Worm (Caenorhabditis elegans) whole organism, L3 larva: ENCODE data around the gene F56D6.21.

Experiments used
- R02D3.7 ChIP-seq: fragments of 150-350 bp; optimal IDR thresholded peaks from 2 replicates; lab custom pipeline; 2014; ENCODE audit warnings: missing biosample characterization, missing genetic modification characterization
- ZK546.5 ChIP-seq: sonication (generic microtip); optimal IDR thresholded peaks from 2 replicates; lab custom pipeline; 2017; ENCODE audit warnings: missing biosample characterization, missing genetic modification characterization
- ama-1 ChIP-seq: fragments of 150-350 bp; optimal IDR thresholded peaks from 2 replicates; lab custom pipeline; 2018
- ceh-16 ChIP-seq: sonication (generic microtip); optimal IDR thresholded peaks from 2 replicates; lab custom pipeline; 2017; ENCODE audit warnings: missing biosample characterization, missing genetic modification characterization
- ceh-28 ChIP-seq: fragments of 150-350 bp; optimal IDR thresholded peaks from 2 replicates; lab custom pipeline; 2014; ENCODE audit warnings: missing biosample characterization, missing genetic modification reagents, missing genetic modification characterization
- ceh-9 ChIP-seq: sonication (generic microtip); optimal IDR thresholded peaks from 2 replicates; lab custom pipeline; 2018; ENCODE audit warnings: missing biosample characterization, missing genetic modification characterization
- daf-12 ChIP-seq: fragments of 150-350 bp; optimal IDR thresholded peaks from 2 replicates; lab custom pipeline; 2014; ENCODE audit warnings: missing biosample characterization, missing genetic modification reagents, missing genetic modification characterization
- egl-27 ChIP-seq: sonication (generic microtip); optimal IDR thresholded peaks from 4 replicates; lab custom pipeline; 2017; ENCODE audit warnings: missing biosample characterization, missing genetic modification reagents, missing genetic modification characterization
- elt-1 ChIP-seq: fragments of 150-350 bp; optimal IDR thresholded peaks from 2 replicates; lab custom pipeline; 2014; ENCODE audit warnings: missing biosample characterization, missing genetic modification characterization
- elt-3 ChIP-seq, 3 experiments: fragments of 150-350 bp in 1 of 3; sonication (generic microtip) in 2 of 3; optimal IDR thresholded peaks; 2 replicates in 2 of 3; 4 replicates in 1 of 3; lab custom pipeline; 2014 to 2017; ENCODE audit warnings: missing biosample characterization in 3 of 3, missing genetic modification characterization in 3 of 3
- fkh-10 ChIP-seq: sonication (generic microtip); optimal IDR thresholded peaks from 2 replicates; lab custom pipeline; 2017; ENCODE audit warnings: missing biosample characterization, missing genetic modification reagents, missing genetic modification characterization
- hmg-11 ChIP-seq: sonication (generic microtip); optimal IDR thresholded peaks from 2 replicates; lab custom pipeline; 2016; ENCODE audit warnings: missing genetic modification characterization, missing compliant biosample characterization
- jun-1 ChIP-seq: fragments of 150-350 bp; optimal IDR thresholded peaks from 2 replicates; lab custom pipeline; 2014; ENCODE audit warnings: missing biosample characterization, missing genetic modification reagents, missing genetic modification characterization
- lin-15B ChIP-seq: fragments of 150-350 bp; optimal IDR thresholded peaks from 2 replicates; lab custom pipeline; 2014; ENCODE audit warnings: missing biosample characterization, missing genetic modification characterization
- lin-39 ChIP-seq: fragments of 150-350 bp; optimal IDR thresholded peaks from 2 replicates; lab custom pipeline; 2018; ENCODE audit warnings: missing biosample characterization, missing genetic modification reagents, missing genetic modification characterization
- lsy-12 ChIP-seq: sonication (generic microtip); optimal IDR thresholded peaks from 2 replicates; lab custom pipeline; 2016; ENCODE audit warnings: mild to moderate bottlenecking, missing genetic modification characterization, missing compliant biosample characterization
- mdl-1 ChIP-seq: fragments of 150-350 bp; optimal IDR thresholded peaks from 2 replicates; lab custom pipeline; 2014; ENCODE audit warnings: missing biosample characterization, missing genetic modification characterization
- mml-1 ChIP-seq: fragments of 150-350 bp; sonication (generic microtip); optimal IDR thresholded peaks from 3 replicates; lab custom pipeline; 2014; ENCODE audit warnings: missing biosample characterization, missing genetic modification characterization
- nfya-1 ChIP-seq: sonication (generic microtip); optimal IDR thresholded peaks from 2 replicates; lab custom pipeline; 2017; ENCODE audit warnings: missing genetic modification characterization, mild to moderate bottlenecking, missing compliant biosample characterization, antibody characterized with exemption, moderate library complexity; ENCODE audit not compliant: insufficient read depth
- nhr-11 ChIP-seq: fragments of 150-350 bp; optimal IDR thresholded peaks from 2 replicates; lab custom pipeline; 2014; ENCODE audit warnings: missing biosample characterization, missing genetic modification characterization
- nhr-12 ChIP-seq: fragments of 150-350 bp; optimal IDR thresholded peaks from 2 replicates; lab custom pipeline; 2014; ENCODE audit warnings: missing biosample characterization, missing genetic modification characterization
- nhr-25 ChIP-seq: sonication (generic microtip); optimal IDR thresholded peaks from 2 replicates; lab custom pipeline; 2017; ENCODE audit warnings: missing biosample characterization, missing genetic modification characterization
- nhr-28 ChIP-seq: fragments of 150-350 bp; optimal IDR thresholded peaks from 2 replicates; lab custom pipeline; 2014; ENCODE audit warnings: missing biosample characterization, missing genetic modification characterization
- nhr-43 ChIP-seq: sonication (generic microtip); optimal IDR thresholded peaks from 2 replicates; lab custom pipeline; 2016; ENCODE audit warnings: mild to moderate bottlenecking, missing genetic modification characterization, missing compliant biosample characterization; ENCODE audit not compliant: poor library complexity, severe bottlenecking
- nhr-67 ChIP-seq: fragments of 150-350 bp; optimal IDR thresholded peaks from 2 replicates; lab custom pipeline; 2014; ENCODE audit warnings: missing biosample characterization, missing genetic modification characterization
- nhr-76 ChIP-seq: fragments of 150-350 bp; sonication (generic microtip); optimal IDR thresholded peaks from 5 replicates; lab custom pipeline; 2014; ENCODE audit warnings: missing biosample characterization, missing genetic modification characterization
- nhr-77 ChIP-seq: fragments of 150-350 bp; optimal IDR thresholded peaks from 2 replicates; lab custom pipeline; 2014; ENCODE audit warnings: missing biosample characterization, missing genetic modification characterization
- pha-4 ChIP-seq: fragments of 150-350 bp; optimal IDR thresholded peaks from 2 replicates; lab custom pipeline; 2014; ENCODE audit warnings: missing biosample characterization, missing genetic modification reagents, missing genetic modification characterization
- pqm-1 ChIP-seq: fragments of 150-350 bp; optimal IDR thresholded peaks from 2 replicates; lab custom pipeline; 2017; ENCODE audit warnings: missing biosample characterization, missing genetic modification characterization, inconsistent platforms
- sea-2 ChIP-seq: fragments of 150-350 bp; sonication (generic microtip); optimal IDR thresholded peaks from 4 replicates; lab custom pipeline; 2014; ENCODE audit warnings: missing biosample characterization, missing genetic modification reagents, missing genetic modification characterization
- skn-1 ChIP-seq: fragments of 150-350 bp; optimal IDR thresholded peaks from 2 replicates; lab custom pipeline; 2014; ENCODE audit warnings: missing biosample characterization, missing genetic modification characterization
- snpc-4 ChIP-seq: fragments of 150-350 bp; optimal IDR thresholded peaks from 2 replicates; lab custom pipeline; 2014; ENCODE audit warnings: missing biosample characterization, missing genetic modification characterization
- tbx-2 ChIP-seq: sonication (generic microtip); optimal IDR thresholded peaks from 2 replicates; lab custom pipeline; 2016; ENCODE audit warnings: mild to moderate bottlenecking, missing genetic modification characterization, missing compliant biosample characterization
- unc-62 ChIP-seq: fragments of 150-350 bp; sonication (generic microtip); optimal IDR thresholded peaks from 4 replicates; lab custom pipeline; 2014; ENCODE audit warnings: missing biosample characterization, missing genetic modification reagents, missing genetic modification characterization
- zag-1 ChIP-seq: fragments of 150-350 bp; optimal IDR thresholded peaks from 2 replicates; lab custom pipeline; 2014; ENCODE audit warnings: missing biosample characterization, missing genetic modification characterization
- ztf-11 ChIP-seq: fragments of 150-350 bp; optimal IDR thresholded peaks from 2 replicates; lab custom pipeline; 2014; ENCODE audit warnings: missing biosample characterization, missing genetic modification characterization
- ztf-4 ChIP-seq: fragments of 150-350 bp; optimal IDR thresholded peaks from 2 replicates; lab custom pipeline; 2014; ENCODE audit warnings: missing biosample characterization, missing genetic modification characterization

Gene F56D6.21

ce11 chrIV:3914462-3914861 is 9.7 kb downstream of the F56D6.21 start, which contains the start of gene F56D6.19:
Gene F56D6.19 (plus strand): TSS chrIV:3914762.
- no peak for TF ChIP-seq unc-62 (GFP tag; lab: Kevin White, UChicago)
- TF ChIP-seq ztf-4, result no peak
- no peak for TF ChIP-seq nhr-76 (tag; lab: Kevin White, UChicago)
- no peak for TF ChIP-seq nhr-11 (tag; lab: Kevin White, UChicago)
- no peak for TF ChIP-seq nhr-25
- TF ChIP-seq nhr-12 (tag; lab: Kevin White, UChicago), result no peak

DNA sequence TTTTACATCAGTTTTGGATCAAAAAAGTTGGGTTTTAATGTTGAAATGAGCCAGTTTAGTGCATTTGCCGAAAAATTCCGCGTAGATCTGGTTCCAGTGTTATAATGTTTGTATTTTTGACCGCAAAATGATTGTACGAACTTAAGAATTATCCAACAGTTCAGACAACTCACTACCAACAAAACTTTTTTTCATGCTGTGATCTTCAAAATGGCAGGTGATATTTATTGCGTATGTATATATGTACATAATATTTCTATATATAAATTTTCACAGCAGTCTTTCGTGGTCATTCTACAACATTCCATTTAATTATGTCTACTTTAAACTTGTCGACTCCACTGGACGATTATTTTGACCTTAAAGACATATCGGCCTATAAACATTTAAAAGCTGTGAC is 10.6 kb downstream of the F56D6.21 start, which contains the start of gene srz-20:
srz-20 (plus strand) TSS at position 301 of the 400 bp plus-strand sequence.
- TF ChIP-seq mdl-1 (tag; lab: Kevin White, UChicago) (no peak), ztf-11 (tag; lab: Kevin White, UChicago) (no peak), egl-27 (tag; lab: Kevin White, UChicago) (no peak), R02D3.7 (tag; lab: Kevin White, UChicago) (no peak), mml-1 (tag; lab: Kevin White, UChicago) (no peak), unc-62 (GFP tag; lab: Kevin White, UChicago) (no peak), nhr-77 (no peak), nfya-1 (tag; lab: Kevin White, UChicago) (no peak), lin-15B (tag; lab: Kevin White, UChicago) (no peak), lin-39 (tag; lab: Kevin White, UChicago) (no peak), hmg-11 (tag; lab: Kevin White, UChicago) (no peak), nhr-43 (tag; lab: Kevin White, UChicago) (no peak), pha-4 (tag; lab: Kevin White, UChicago) (no peak), tbx-2 (tag; lab: Kevin White, UChicago) (no peak), nhr-28 (tag; lab: Kevin White, UChicago) (no peak), ZK546.5 (tag; lab: Kevin White, UChicago) (no peak), lsy-12 (tag; lab: Kevin White, UChicago) (no peak)

DNA sequence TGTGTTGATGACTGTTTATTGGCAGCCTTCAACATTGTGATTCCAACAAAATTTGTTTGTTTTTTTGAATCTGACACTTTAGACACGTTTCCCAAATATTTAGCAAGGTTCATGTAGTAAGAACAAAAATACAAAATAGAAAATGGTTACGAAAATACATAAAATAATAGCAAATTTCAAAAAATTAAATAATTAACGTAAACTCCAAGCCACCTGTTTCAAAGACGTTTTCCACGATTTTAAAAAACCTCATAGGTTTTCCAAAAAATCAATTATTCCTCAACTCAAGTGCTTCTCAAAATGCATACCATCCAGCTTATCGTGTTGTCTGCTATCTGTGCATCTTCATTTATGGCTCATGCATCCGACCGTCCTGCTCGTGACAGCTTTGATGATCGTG is 12.7 kb downstream of the F56D6.21 start, which contains the start of gene F56D6.14:
F56D6.14 (plus strand) TSS at position 301 of the 400 bp plus-strand sequence.
- TF ChIP-seq ceh-28 (tag; lab: Kevin White, UChicago) (no peak), tbx-2 (tag; lab: Kevin White, UChicago) (no peak), daf-12 (tag; lab: Kevin White, UChicago) (no peak), skn-1 (tag; lab: Kevin White, UChicago) (no peak), elt-3 (tag; optimal IDR thresholded peaks at IDR 0.05; lab: Kevin White, UChicago) (no peak), hmg-11 (tag; lab: Kevin White, UChicago) (no peak), pqm-1 (tag; lab: Kevin White, UChicago) (no peak), ceh-9 (tag; lab: Kevin White, UChicago) (no peak), ama-1 (lab: Kevin White, UChicago) (no peak), elt-1 (tag; lab: Kevin White, UChicago) (no peak), fkh-10 (no peak), snpc-4 (tag; lab: Kevin White, UChicago) (no peak), nhr-12 (tag; lab: Kevin White, UChicago) (no peak), R02D3.7 (tag; lab: Kevin White, UChicago) (no peak), sea-2 (GFP tag; lab: Kevin White, UChicago) (no peak), nhr-67 (tag; lab: Kevin White, UChicago) (no peak)

ce11 chrIV:3918160-3918559 is 13.4 kb downstream of the F56D6.21 start, which contains the start of gene F56D6.23:
Gene F56D6.23 (plus strand): TSS chrIV:3918460.
- TF ChIP-seq pha-4 (tag; lab: Kevin White, UChicago) (no peak), daf-12 (tag; lab: Kevin White, UChicago) (no peak), egl-27 (tag; lab: Kevin White, UChicago) (no peak), hmg-11 (tag; lab: Kevin White, UChicago) (no peak), ceh-16 (tag; lab: Kevin White, UChicago) (no peak), ama-1 (lab: Kevin White, UChicago) (no peak), zag-1 (no peak), mml-1 (tag; lab: Kevin White, UChicago) (no peak), lin-39 (tag; lab: Kevin White, UChicago) (no peak), sea-2 (GFP tag; lab: Kevin White, UChicago) (no peak), jun-1 (tag; lab: Kevin White, UChicago) (no peak), pqm-1 (tag; lab: Kevin White, UChicago) (no peak), nhr-77 (no peak), snpc-4 (tag; lab: Kevin White, UChicago) (no peak), nhr-43 (tag; lab: Kevin White, UChicago) (no peak), nhr-76 (tag; lab: Kevin White, UChicago) (no peak), mdl-1 (tag; lab: Kevin White, UChicago) (no peak), nhr-67 (tag; lab: Kevin White, UChicago) (no peak)
